Fruit fly (Drosophila melanogaster): ENCODE measurements around the gene cpo.
A peak's percentile ranks its signal among the peaks of the same experiment; 100 is the strongest.

The cpo gene

dm6 chr3R:17917871-17918499 lies 1.6 kb upstream of the cpo start (continued):
- TF ChIP-seq CG2678 (tag; optimal IDR thresholded peaks at IDR 0.05) (peak; percentile 22), CG10209 (GFP tag; optimal IDR thresholded peaks at IDR 0.05) (no peak), luna (GFP tag; optimal IDR thresholded peaks at IDR 0.05) (no peak), abd-A (tag; optimal IDR thresholded peaks at IDR 0.05) (peak; percentile 86), ems (GFP tag; optimal IDR thresholded peaks at IDR 0.05) (no peak), Hmr (GFP tag; optimal IDR thresholded peaks at IDR 0.05) (peak; percentile 3), CG7839 (tag; optimal IDR thresholded peaks at IDR 0.05) (peak; percentile 3), CG18599 (GFP tag; optimal IDR thresholded peaks at IDR 0.05) (peak; percentile 5), CG31224 (GFP tag; IDR thresholded peaks at IDR 0.05) (peak; percentile 80), CG11504 (tag; optimal IDR thresholded peaks at IDR 0.05) (peak; percentile 27), Hr51 (GFP tag; optimal IDR thresholded peaks at IDR 0.05) (peak in 1 of 2 experiments; percentile 11), pros (GFP tag; optimal IDR thresholded peaks at IDR 0.05) (peak; percentile 0), CG11398 (GFP tag; optimal IDR thresholded peaks at IDR 0.05) (no peak), cg (GFP tag; optimal IDR thresholded peaks at IDR 0.05) (peak; percentile 40), Deaf1 (tag; optimal IDR thresholded peaks at IDR 0.05) (peak; percentile 87), Antp (GFP tag; optimal IDR thresholded peaks at IDR 0.05) (no peak), CG13894 (tag; optimal IDR thresholded peaks at IDR 0.05) (peak; percentile 1)

- TF ChIP-seq TFAM (GFP tag; optimal IDR thresholded peaks at IDR 0.05) (no peak), wek (GFP tag; optimal IDR thresholded peaks at IDR 0.05) (no peak), chinmo (GFP tag; IDR thresholded peaks at IDR 0.05; ENCODE audit: partially characterized antibody) (0 out of 4 replicates have a peak, but pooled peaks have one; percentile 16), CG12391 (tag; optimal IDR thresholded peaks at IDR 0.05) (no peak), schlank (tag; optimal IDR thresholded peaks at IDR 0.05) (no peak), HLHmδ (GFP tag; optimal IDR thresholded peaks at IDR 0.05) (no peak), Blimp-1 (GFP tag; optimal IDR thresholded peaks at IDR 0.05) (no peak), gt (GFP tag; IDR thresholded peaks at IDR 0.05) (no peak), CG13296 (GFP tag; optimal IDR thresholded peaks at IDR 0.05) (no peak), pfk (GFP tag; optimal IDR thresholded peaks at IDR 0.05) (no peak), Trl (optimal IDR thresholded peaks at IDR 0.05) (peak; percentile 73 to 77), Trl (GFP tag; optimal IDR thresholded peaks at IDR 0.05) (no peak), Hmx (GFP tag; optimal IDR thresholded peaks at IDR 0.05) (no peak), stwl (tag; optimal IDR thresholded peaks at IDR 0.05) (no peak), gcm2 (GFP tag; optimal IDR thresholded peaks at IDR 0.05) (no peak), Rfx (GFP tag; IDR thresholded peaks at IDR 0.05) (no peak), CG4617 (GFP tag; optimal IDR thresholded peaks at IDR 0.05; ENCODE audit: borderline replicate concordance) (no peak), CG17568 (GFP tag; optimal IDR thresholded peaks at IDR 0.05) (no peak), Oaz (GFP tag; IDR thresholded peaks at IDR 0.05) (no peak), Hmr (GFP tag; optimal IDR thresholded peaks at IDR 0.05) (no peak), emc (GFP tag; optimal IDR thresholded peaks at IDR 0.05) (no peak), CG11723 (GFP tag; optimal IDR thresholded peaks at IDR 0.05) (no peak), Lpt (GFP tag; optimal IDR thresholded peaks at IDR 0.05) (no peak), Deaf1 (tag; optimal IDR thresholded peaks at IDR 0.05) (peak; percentile 41), ATbp (GFP tag; optimal IDR thresholded peaks at IDR 0.05) (no peak), D19A (tag; optimal IDR thresholded peaks at IDR 0.05) (no peak), her (GFP tag; optimal IDR thresholded peaks at IDR 0.05) (no peak), zen2 (GFP tag; IDR thresholded peaks at IDR 0.05; ENCODE audit: partially characterized antibody) (no peak), Rx (GFP tag; IDR thresholded peaks at IDR 0.05) (no peak), wdn (GFP tag; IDR thresholded peaks at IDR 0.05) (no peak), hb (GFP tag; IDR thresholded peaks at IDR 0.05; ENCODE audit: partially characterized antibody) (no peak), row (GFP tag; IDR thresholded peaks at IDR 0.05) (no peak), CG30431 (GFP tag; optimal IDR thresholded peaks at IDR 0.05) (no peak), shn (GFP tag; optimal IDR thresholded peaks at IDR 0.05) (no peak)
These were observed 633 bp downstream of the cpo start for dm6 chr3R:17920265-17920664.

Measured in whole organism, embryonic.